Fruit fly (Drosophila melanogaster) whole organism, embryonic: ENCODE measurements around the gene CG42727.

Experiments used
- Ada2b ChIP-seq: fragments of 200-800 bp; sonication (Bioruptor generic); IDR thresholded peaks from 2 replicates; pipeline ENCODE4 v1.3.6; 2022; ENCODE audit warnings: missing biosample characterization, missing genetic modification characterization
- Blimp-1 ChIP-seq: fragments of 200-800 bp; sonication (Bioruptor generic); optimal IDR thresholded peaks from 3 replicates; lab custom pipeline; 2018; ENCODE audit warnings: missing biosample characterization, missing genetic modification characterization, mild to moderate bottlenecking, moderate library complexity, missing genetic modification reagents
- CG10979 ChIP-seq: fragments of 200-800 bp; sonication (Bioruptor generic); optimal IDR thresholded peaks from 2 replicates; lab custom pipeline; 2018; ENCODE audit warnings: missing biosample characterization, mild to moderate bottlenecking, missing genetic modification characterization, moderate library complexity
- CG1233 ChIP-seq: fragments of 200-800 bp; sonication (Bioruptor generic); optimal IDR thresholded peaks from 4 replicates; lab custom pipeline; 2018; ENCODE audit warnings: missing biosample characterization, mild to moderate bottlenecking, missing genetic modification characterization
- CG13296 ChIP-seq: fragments of 200-800 bp; sonication (Bioruptor generic); optimal IDR thresholded peaks from 3 replicates; lab custom pipeline; 2018; ENCODE audit warnings: missing biosample characterization, mild to moderate bottlenecking, missing genetic modification characterization
- CG15269 ChIP-seq: fragments of 200-800 bp; sonication (Bioruptor generic); optimal IDR thresholded peaks from 2 replicates; lab custom pipeline; 2018; ENCODE audit warnings: missing biosample characterization, mild to moderate bottlenecking, missing genetic modification characterization, moderate library complexity
- CG18619 ChIP-seq: fragments of 200-800 bp; sonication (Bioruptor generic); optimal IDR thresholded peaks from 3 replicates; lab custom pipeline; 2017; ENCODE audit warnings: missing biosample characterization, mild to moderate bottlenecking, missing genetic modification characterization
- CG2116 ChIP-seq: fragments of 200-800 bp; sonication (Bioruptor generic); optimal IDR thresholded peaks from 3 replicates; lab custom pipeline; 2018; ENCODE audit warnings: missing biosample characterization, mild to moderate bottlenecking, missing genetic modification characterization
- CG32532 ChIP-seq: fragments of 200-800 bp; sonication (Bioruptor generic); IDR thresholded peaks from 2 replicates; pipeline ENCODE4 v1.3.6; 2022; ENCODE audit warnings: missing biosample characterization, missing genetic modification characterization
- CG34376 ChIP-seq: fragments of 200-800 bp; sonication (Bioruptor generic); optimal IDR thresholded peaks from 2 replicates; lab custom pipeline; 2018; ENCODE audit warnings: missing biosample characterization, mild to moderate bottlenecking, missing genetic modification characterization
- CG42726 ChIP-seq: fragments of 200-800 bp; sonication (Bioruptor generic); IDR thresholded peaks from 2 replicates; pipeline ENCODE4 v1.3.6; 2022; ENCODE audit warnings: missing biosample characterization, missing genetic modification characterization; ENCODE audit not compliant: partially characterized antibody
- CG4282 ChIP-seq: fragments of 200-800 bp; sonication (Bioruptor generic); optimal IDR thresholded peaks from 2 replicates; lab custom pipeline; 2016; ENCODE audit warnings: missing biosample characterization, missing genetic modification characterization
- CG4617 ChIP-seq: fragments of 200-800 bp; sonication (Bioruptor generic); optimal IDR thresholded peaks from 3 replicates; lab custom pipeline; 2016; ENCODE audit warnings: missing biosample characterization, missing genetic modification characterization, borderline replicate concordance
- CG6683 ChIP-seq: fragments of 200-800 bp; sonication (Bioruptor generic); optimal IDR thresholded peaks from 2 replicates; lab custom pipeline; 2017; ENCODE audit warnings: missing biosample characterization, mild to moderate bottlenecking, missing genetic modification characterization, missing genetic modification reagents
- CG6813 ChIP-seq: fragments of 200-800 bp; sonication (Bioruptor generic); optimal IDR thresholded peaks from 2 replicates; lab custom pipeline; 2017; ENCODE audit warnings: missing biosample characterization, missing genetic modification characterization, mild to moderate bottlenecking, moderate library complexity, missing genetic modification reagents
- CG7839 ChIP-seq: fragments of 200-800 bp; sonication (Bioruptor generic); optimal IDR thresholded peaks from 3 replicates; lab custom pipeline; 2018; ENCODE audit warnings: missing biosample characterization, mild to moderate bottlenecking, missing genetic modification characterization, moderate library complexity
- CG8388 ChIP-seq: fragments of 200-800 bp; sonication (Bioruptor generic); optimal IDR thresholded peaks from 2 replicates; lab custom pipeline; 2019; ENCODE audit warnings: missing biosample characterization, mild to moderate bottlenecking, missing genetic modification characterization, moderate library complexity
- CoRest ChIP-seq: fragments of 200-800 bp; sonication (Bioruptor generic); optimal IDR thresholded peaks from 3 replicates; lab custom pipeline; 2018; ENCODE audit warnings: missing biosample characterization, mild to moderate bottlenecking, missing genetic modification characterization, moderate library complexity
- D ChIP-seq, 2 experiments: fragments of 200-800 bp in 1 of 2; fragments of >200 bp in 1 of 2; sonication (Bioruptor generic) in 1 of 2; optimal IDR thresholded peaks; 2 replicates in 1 of 2; 3 replicates in 1 of 2; lab custom pipeline; 2017; ENCODE audit warnings: mild to moderate bottlenecking in 1 of 2, missing biosample characterization in 1 of 2, missing genetic modification characterization in 1 of 2, missing genetic modification reagents in 1 of 2
- Dfd ChIP-seq, 2 experiments: fragments of >200 bp; optimal IDR thresholded peaks; 2 replicates each; lab custom pipeline; 2017; ENCODE audit warnings: missing biosample characterization in 2 of 2, missing genetic modification characterization in 2 of 2
- Drgx ChIP-seq: fragments of 200-800 bp; sonication (Bioruptor generic); IDR thresholded peaks from 2 replicates; pipeline ENCODE4 v1.3.6; 2022; ENCODE audit warnings: missing biosample characterization, missing genetic modification characterization
- Fer2 ChIP-seq: fragments of 200-800 bp; sonication (Bioruptor generic); optimal IDR thresholded peaks from 2 replicates; lab custom pipeline; 2018; ENCODE audit warnings: missing biosample characterization, mild to moderate bottlenecking, missing genetic modification characterization, moderate library complexity
- Hmr ChIP-seq: fragments of 200-800 bp; sonication (Bioruptor generic); optimal IDR thresholded peaks from 3 replicates; lab custom pipeline; 2017; ENCODE audit warnings: mild to moderate bottlenecking, missing biosample characterization, missing genetic modification reagents, missing genetic modification characterization
- NC2α ChIP-seq: fragments of 200-800 bp; sonication (Bioruptor generic); optimal IDR thresholded peaks from 2 replicates; lab custom pipeline; 2016; ENCODE audit warnings: missing biosample characterization, missing genetic modification characterization
- NK7.1 ChIP-seq: fragments of 200-800 bp; sonication (Bioruptor generic); optimal IDR thresholded peaks from 3 replicates; lab custom pipeline; 2016; ENCODE audit warnings: missing biosample characterization, missing genetic modification characterization
- Nf-YA ChIP-seq: fragments of 200-800 bp; sonication (Bioruptor generic); IDR thresholded peaks from 2 replicates; pipeline ENCODE4 v1.3.6; 2022; ENCODE audit warnings: missing biosample characterization, missing genetic modification characterization
- Nf-YB ChIP-seq: fragments of 200-800 bp; sonication (Bioruptor generic); optimal IDR thresholded peaks from 3 replicates; lab custom pipeline; 2019; ENCODE audit warnings: missing biosample characterization, mild to moderate bottlenecking, missing genetic modification characterization, moderate library complexity
- Oli ChIP-seq: fragments of 200-800 bp; sonication (Bioruptor generic); optimal IDR thresholded peaks from 2 replicates; lab custom pipeline; 2018; ENCODE audit warnings: missing biosample characterization, mild to moderate bottlenecking, missing genetic modification characterization, moderate library complexity
- Ptx1 ChIP-seq: fragments of 200-800 bp; sonication (Bioruptor generic); IDR thresholded peaks from 2 replicates; pipeline ENCODE4 v1.3.6; 2022; ENCODE audit warnings: missing biosample characterization, missing genetic modification characterization
- Stat92E ChIP-seq, 3 experiments: fragments of >200 bp in 2 of 3; fragments of 200-800 bp in 1 of 3; sonication (Bioruptor generic) in 1 of 3; optimal IDR thresholded peaks; 2 replicates each; lab custom pipeline; 2017 to 2019; ENCODE audit warnings: missing biosample characterization in 3 of 3, missing genetic modification characterization in 3 of 3, mild to moderate bottlenecking in 1 of 3, moderate library complexity in 1 of 3
- Taf1 ChIP-seq: fragments of 200-800 bp; sonication (Bioruptor generic); IDR thresholded peaks from 2 replicates; pipeline ENCODE4 v1.3.6; 2022; ENCODE audit warnings: missing biosample characterization, missing genetic modification characterization
- ato ChIP-seq: fragments of 200-800 bp; sonication (Bioruptor generic); IDR thresholded peaks from 2 replicates; pipeline ENCODE4 v1.3.6; 2022; ENCODE audit warnings: missing biosample characterization, missing genetic modification characterization; ENCODE audit not compliant: partially characterized antibody
- bigmax ChIP-seq: fragments of 200-800 bp; sonication (Bioruptor generic); optimal IDR thresholded peaks from 2 replicates; lab custom pipeline; 2018; ENCODE audit warnings: missing biosample characterization, mild to moderate bottlenecking, missing genetic modification characterization
- cato ChIP-seq: fragments of 200-800 bp; sonication (Bioruptor generic); optimal IDR thresholded peaks from 2 replicates; lab custom pipeline; 2016; ENCODE audit warnings: missing biosample characterization, missing genetic modification characterization, borderline replicate concordance
- chif ChIP-seq, 2 experiments: fragments of 200-800 bp; sonication (Bioruptor generic); optimal IDR thresholded peaks; 3 replicates each; lab custom pipeline; 2016; ENCODE audit warnings: missing biosample characterization in 2 of 2, missing genetic modification characterization in 2 of 2
- dimm ChIP-seq: fragments of 200-800 bp; sonication (Bioruptor generic); IDR thresholded peaks from 2 replicates; pipeline ENCODE4 v1.3.6; 2022; ENCODE audit warnings: missing biosample characterization, missing genetic modification characterization
- gem ChIP-seq: fragments of 200-800 bp; sonication (Bioruptor generic); optimal IDR thresholded peaks from 2 replicates; lab custom pipeline; 2019; ENCODE audit warnings: missing biosample characterization, mild to moderate bottlenecking, missing genetic modification characterization, moderate library complexity
- hb ChIP-seq: fragments of 200-800 bp; sonication (Bioruptor generic); IDR thresholded peaks from 3 replicates; pipeline ENCODE4 v1.3.6; 2022; ENCODE audit warnings: missing biosample characterization, missing genetic modification characterization; ENCODE audit not compliant: partially characterized antibody
- lbe ChIP-seq: fragments of 200-800 bp; sonication (Bioruptor generic); optimal IDR thresholded peaks from 2 replicates; lab custom pipeline; 2016; ENCODE audit warnings: missing biosample characterization, mild to moderate bottlenecking, missing genetic modification characterization
- odd ChIP-seq: fragments of 200-800 bp; sonication (Bioruptor generic); optimal IDR thresholded peaks from 2 replicates; lab custom pipeline; 2017; ENCODE audit warnings: missing biosample characterization, mild to moderate bottlenecking, missing genetic modification characterization
- psq ChIP-seq: fragments of 200-800 bp; sonication (Bioruptor generic); optimal IDR thresholded peaks from 2 replicates; lab custom pipeline; 2017; ENCODE audit warnings: missing biosample characterization, missing genetic modification characterization
- scrt ChIP-seq: fragments of 200-800 bp; sonication (Bioruptor generic); optimal IDR thresholded peaks from 2 replicates; lab custom pipeline; 2018; ENCODE audit warnings: missing biosample characterization, mild to moderate bottlenecking, missing genetic modification characterization, moderate library complexity
- so ChIP-seq: fragments of 200-800 bp; sonication (Bioruptor generic); IDR thresholded peaks from 3 replicates; pipeline ENCODE4 v1.3.6; 2022; ENCODE audit warnings: missing biosample characterization, missing genetic modification characterization
- trh ChIP-seq: fragments of 200-800 bp; sonication (Bioruptor generic); optimal IDR thresholded peaks from 2 replicates; lab custom pipeline; 2016; ENCODE audit warnings: missing biosample characterization, missing genetic modification characterization
- unc-4 ChIP-seq: fragments of 200-800 bp; sonication (Bioruptor generic); IDR thresholded peaks from 2 replicates; pipeline ENCODE4 v1.3.6; 2022; ENCODE audit warnings: missing biosample characterization, missing genetic modification characterization; ENCODE audit not compliant: partially characterized antibody
- vvl ChIP-seq: fragments of 200-800 bp; sonication (Bioruptor generic); IDR thresholded peaks from 2 replicates; pipeline ENCODE4 v1.3.6; 2022; ENCODE audit warnings: missing biosample characterization, missing genetic modification characterization
- z ChIP-seq: fragments of 200-800 bp; sonication (Bioruptor generic); IDR thresholded peaks from 3 replicates; pipeline ENCODE4 v1.3.6; 2022; ENCODE audit warnings: missing biosample characterization, missing genetic modification characterization

Gene CG42727

DNA sequence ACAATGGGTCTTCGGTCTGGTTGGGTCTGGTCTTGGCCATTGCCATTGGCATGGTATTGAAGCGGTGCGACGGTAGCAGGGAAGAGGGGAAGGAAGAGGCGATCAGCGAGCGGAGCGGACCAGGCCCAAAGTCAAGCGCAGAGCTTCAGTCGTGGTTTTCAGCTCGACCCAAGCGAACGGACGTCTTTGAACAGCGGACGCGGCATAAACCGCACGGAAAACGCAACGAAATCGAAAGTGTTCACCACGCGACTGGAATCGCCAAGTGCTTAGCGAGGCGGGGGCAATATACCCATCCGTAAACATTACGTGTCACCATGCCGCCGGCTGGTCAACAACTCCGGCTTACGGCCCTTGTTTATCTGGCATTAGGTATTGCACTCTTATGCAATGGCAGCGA lies 31.5 kb upstream of the CG42727 start, which contains the start of gene CG14866 (continued):
- TF ChIP-seq Oli (tag; lab: Kevin White, UChicago) (no peak), gem (tag; lab: Kevin White, UChicago) (no peak), CG15269 (no peak), so (no peak), CG4617 (GFP tag; lab: Kevin White, UChicago) (no peak), D (optimal IDR thresholded peaks at IDR 0.05; lab: Kevin White, UChicago) (no peak), D (GFP tag; optimal IDR thresholded peaks at IDR 0.05; lab: Kevin White, UChicago) (no peak), scrt (GFP tag; lab: Kevin White, UChicago) (no peak), CG6683 (GFP tag; lab: Kevin White, UChicago) (no peak), Blimp-1 (GFP tag; lab: Kevin White, UChicago) (peak; percentile 85), ato (no peak), Fer2 (tag; lab: Kevin White, UChicago) (no peak), hb (no peak), Taf1 (GFP tag; lab: Robert Waterston, UW) (no peak), vvl (GFP tag; lab: Robert Waterston, UW) (0 out of 2 replicates have a peak, but pooled peaks have one; percentile 13), Nf-YA (0 out of 2 replicates have a peak, but pooled peaks have one; percentile 7), CG34376 (GFP tag; lab: Kevin White, UChicago) (no peak), CG2116 (GFP tag; lab: Kevin White, UChicago) (no peak), CG32532 (GFP tag; lab: Robert Waterston, UW) (0 out of 2 replicates have a peak, but pooled peaks have one; percentile 12), Dfd (GFP tag; optimal IDR thresholded peaks at IDR 0.05; lab: Kevin White, UChicago) (no peak), Hmr (no peak), psq (no peak), odd (GFP tag; lab: Kevin White, UChicago) (no peak), Drgx (GFP tag; lab: Robert Waterston, UW) (0 out of 2 replicates have a peak, but pooled peaks have one; percentile 2), Ada2b (no peak), CG7839 (tag; lab: Kevin White, UChicago) (no peak), dimm (GFP tag; lab: Robert Waterston, UW) (no peak), CoRest (tag; lab: Kevin White, UChicago) (no peak)

DNA sequence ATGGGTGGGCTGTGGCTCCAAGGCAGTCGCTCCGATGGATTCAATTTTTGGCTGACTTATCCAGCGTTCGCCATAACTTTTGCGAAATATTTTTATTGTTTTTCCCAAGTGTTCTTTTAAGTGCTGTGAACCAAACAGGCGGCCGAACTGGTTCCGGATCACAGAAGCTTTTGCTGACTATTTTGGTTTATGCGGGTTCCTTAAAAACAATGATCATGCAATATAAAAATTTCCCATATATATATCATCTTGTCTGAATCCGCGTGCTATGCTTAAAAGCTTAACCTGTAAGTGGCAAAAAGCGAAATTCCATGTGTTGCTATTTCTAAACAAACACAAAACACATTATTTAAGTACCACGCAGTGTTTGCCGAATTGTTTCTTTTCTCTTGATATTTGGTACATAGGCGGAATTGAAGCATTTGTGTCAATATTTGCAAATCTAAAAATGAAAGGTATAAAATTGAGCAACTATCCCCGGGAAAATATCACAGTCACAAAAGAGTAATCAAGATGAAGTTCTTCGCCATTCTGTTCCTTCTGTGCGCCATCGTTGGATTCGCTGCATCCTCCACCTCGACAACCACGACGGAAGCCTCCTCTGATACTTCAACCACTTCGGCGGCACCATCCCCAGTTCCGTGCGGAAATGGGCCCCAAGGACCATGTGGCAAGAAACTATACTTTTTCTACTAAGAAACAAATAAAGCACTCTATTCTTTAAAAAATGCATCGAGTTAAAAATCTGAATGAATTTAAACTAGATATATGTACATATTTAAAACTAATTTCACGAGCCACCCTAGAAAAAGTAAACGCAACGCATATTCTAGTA lies 27.7 kb upstream of the CG42727 start, which contains the start of the genes CG6276 and CG44040:
CG6276 (minus strand) TSS at position 158 of the 835 bp plus-strand sequence.
CG44040 (plus strand) TSS at position 467 of the 835 bp plus-strand sequence.
- TF ChIP-seq CG1233 (GFP tag; lab: Kevin White, UChicago) (peak; percentile 41), CG4282 (no peak), Ptx1 (GFP tag; lab: Robert Waterston, UW) (peak; percentile 40; the same call in 1 of the 2 replicates), CG42726 (no peak), trh (GFP tag; lab: Kevin White, UChicago) (no peak), lbe (GFP tag; lab: Kevin White, UChicago) (peak; percentile 63), CG10979 (tag; lab: Kevin White, UChicago) (peak; percentile 23), NK7.1 (GFP tag; lab: Kevin White, UChicago) (no peak), Nf-YB (no peak), cato (GFP tag; lab: Kevin White, UChicago) (no peak), bigmax (GFP tag; lab: Kevin White, UChicago) (no peak), CG6813 (GFP tag; lab: Kevin White, UChicago) (peak; percentile 36), vvl (GFP tag; lab: Robert Waterston, UW) (peak; percentile 54), NC2α (no peak), unc-4 (no peak), CG2116 (GFP tag; lab: Kevin White, UChicago) (peak; percentile 24), CG18619 (GFP tag; lab: Kevin White, UChicago) (peak; percentile 30), Fer2 (tag; lab: Kevin White, UChicago) (peak; percentile 24), z (no peak), CG8388 (GFP tag; lab: Kevin White, UChicago) (peak; percentile 32), chif (GFP tag; optimal IDR thresholded peaks at IDR 0.05; lab: Kevin White, UChicago) (peak in 1 of 2 experiments; percentile 25), CG13296 (GFP tag; lab: Kevin White, UChicago) (peak; percentile 43), Stat92E (GFP tag; optimal IDR thresholded peaks at IDR 0.05; lab: Kevin White, UChicago) (no peak)
